Worm (Caenorhabditis elegans) whole organism, L4 larva: Measurements from ENCODE around the gene mnm-2.

Experiments used
- F44E2.7 ChIP-seq: fragments of 200-800 bp; sonication (Bioruptor generic); IDR thresholded peaks from 2 replicates; pipeline ENCODE4 v2.1.2; 2022; ENCODE audit warnings: missing genetic modification characterization, missing compliant biosample characterization
- ZK546.5 ChIP-seq, 2 experiments: sonication (generic microtip); optimal IDR thresholded peaks; 2 replicates each; lab custom pipeline; 2017; ENCODE audit warnings: missing biosample characterization in 2 of 2, missing genetic modification characterization in 2 of 2
- lin-1 ChIP-seq: fragments of 200-800 bp; sonication (Bioruptor generic); IDR thresholded peaks from 2 replicates; pipeline ENCODE4 v1.3.6; 2022; ENCODE audit warnings: missing genetic modification reagents, missing genetic modification characterization, missing compliant biosample characterization
- mep-1 ChIP-seq: fragments of 150-350 bp; sonication (generic microtip); optimal IDR thresholded peaks from 3 replicates; lab custom pipeline; 2014; ENCODE audit warnings: missing biosample characterization, missing genetic modification characterization
- unc-39 ChIP-seq: sonication (generic microtip); optimal IDR thresholded peaks from 2 replicates; lab custom pipeline; 2017; ENCODE audit warnings: missing biosample characterization, missing genetic modification characterization

DNA sequence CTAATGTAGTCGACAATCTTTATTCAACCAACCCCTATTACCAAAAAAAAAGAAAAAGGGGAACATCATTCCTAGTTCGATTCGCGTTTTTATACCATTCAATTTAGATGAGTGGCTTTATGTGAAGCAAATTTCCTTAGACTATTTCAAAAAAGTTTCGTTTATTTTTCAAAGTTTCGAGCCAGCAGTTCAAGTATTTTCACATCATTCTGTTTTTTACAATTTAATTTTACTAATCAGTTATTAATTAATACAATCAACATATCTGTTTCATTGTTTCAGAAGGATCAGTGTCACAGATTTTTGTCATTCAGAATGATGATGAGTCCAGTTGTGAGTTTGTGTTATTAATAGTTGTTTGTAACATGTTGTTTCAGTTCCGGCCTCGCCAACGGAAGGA, 14.8 kb downstream of the mnm-2 start, which contains the start of gene C10A4.2:
- no peak for TF ChIP-seq ZK546.5 (tag; optimal IDR thresholded peaks at IDR 0.05; lab: Kevin White, UChicago)
- TF ChIP-seq lin-1, result no peak
- TF ChIP-seq mep-1, result no peak
- no peak for TF ChIP-seq unc-39
- TF ChIP-seq F44E2.7 (GFP tag; lab: Robert Waterston, UW), result no peak
